Worm (Caenorhabditis elegans): ENCODE data around the gene hil-7.

DNA sequence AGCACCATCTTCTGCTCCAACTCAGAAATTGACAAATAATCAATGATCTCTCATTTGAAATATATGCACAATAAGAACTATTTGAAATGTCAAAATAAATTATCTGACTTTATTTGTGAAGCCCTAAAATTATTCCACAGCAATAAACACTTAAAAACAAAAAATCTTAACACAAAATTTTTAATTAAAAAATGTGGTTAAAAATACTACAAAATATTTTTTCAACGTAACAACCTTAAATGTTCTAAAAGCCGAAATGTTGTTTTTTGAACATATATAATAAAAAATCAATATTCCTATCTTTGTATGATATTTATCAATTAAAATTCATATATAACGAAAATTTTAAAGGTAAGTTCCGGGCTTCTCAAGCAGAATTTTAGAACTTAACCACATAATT, 46.7 kb upstream of the hil-7 start, which contains the start of gene F38A5.8:
- TF ChIP-seq ama-1 (optimal IDR thresholded peaks at IDR 0.05) (no peak), hmbx-1 (tag; optimal IDR thresholded peaks at IDR 0.05) (no peak), flt-1 (GFP tag; IDR thresholded peaks at IDR 0.05) (no peak)

Data from whole organism, early embryonic.